Fruit fly (Drosophila melanogaster): Measurements from ENCODE around the gene Cbs.
A peak's percentile ranks its signal among the peaks of the same experiment; 100 is the strongest.

Gene Cbs

DNA sequence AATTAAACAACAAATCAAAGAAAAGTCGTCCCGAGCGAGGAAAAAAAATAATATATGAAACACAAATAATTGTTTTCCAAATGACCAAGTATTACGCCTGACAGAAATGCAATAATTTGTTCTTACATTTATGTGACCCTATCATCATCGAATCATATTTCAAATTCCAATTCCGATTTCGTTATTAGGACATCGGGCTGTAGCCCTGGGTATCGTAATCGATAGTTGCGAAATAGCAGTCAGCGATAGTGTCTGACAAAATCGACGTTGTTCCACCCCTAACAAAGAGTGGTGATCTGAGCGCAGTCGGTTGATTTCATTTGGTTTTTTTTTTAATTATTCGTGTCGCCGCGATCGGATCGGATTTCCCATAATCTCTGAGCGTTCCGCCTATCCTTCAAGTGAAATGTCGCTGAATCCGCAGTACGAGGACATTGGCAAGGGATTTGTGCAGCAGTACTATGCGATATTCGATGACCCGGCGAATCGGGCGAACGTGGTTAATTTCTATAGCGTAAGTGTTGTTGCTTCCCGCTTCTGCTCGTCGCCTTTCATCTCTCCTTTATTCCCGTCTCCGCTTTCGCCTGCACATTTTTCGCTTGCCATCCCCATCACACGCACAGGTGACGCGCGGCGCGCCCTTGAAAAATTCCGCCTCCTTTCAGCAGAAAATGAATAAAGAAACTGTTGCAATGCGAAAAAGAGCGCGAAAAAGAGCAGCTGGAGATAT, 9.6 kb upstream of the Cbs start, which contains the start of gene Ntf-2:
Gene Ntf-2 (plus strand): TSS at position 262 of the 730 bp plus-strand sequence.
- peak; percentile 43 for TF ChIP-seq EcR (GFP tag; optimal IDR thresholded peaks at IDR 0.05)
- TF ChIP-seq gl (tag; optimal IDR thresholded peaks at IDR 0.05), result no peak

DNA sequence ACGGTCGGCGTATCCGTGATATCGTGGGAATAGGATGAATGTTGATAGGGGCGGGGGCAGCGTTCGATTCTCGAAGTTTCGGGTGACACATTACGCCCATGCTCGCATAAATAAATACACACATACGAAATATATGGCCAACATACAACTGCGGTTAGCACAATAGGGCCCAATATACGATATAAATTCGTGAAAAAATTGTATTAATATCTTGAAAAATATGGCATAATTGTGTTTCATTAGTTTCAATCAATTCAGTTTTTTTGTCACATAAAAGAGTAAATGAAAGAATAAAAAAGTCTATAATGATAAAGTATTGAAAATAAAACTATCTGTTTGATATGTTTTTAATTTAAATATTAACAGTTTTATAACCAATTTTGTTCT, 9.0 kb upstream of the Cbs start:
- no peak for TF ChIP-seq Snoo (tag; optimal IDR thresholded peaks at IDR 0.05)
- no peak for TF ChIP-seq Pif1B (GFP tag; optimal IDR thresholded peaks at IDR 0.05)
- no peak for TF ChIP-seq gl (tag; optimal IDR thresholded peaks at IDR 0.05)
- TF ChIP-seq CG14655 (GFP tag; optimal IDR thresholded peaks at IDR 0.05), result no peak
- no peak for TF ChIP-seq fd96Ca (GFP tag; IDR thresholded peaks at IDR 0.05)
- TF ChIP-seq CG8301 (tag; optimal IDR thresholded peaks at IDR 0.05), result no peak
- no peak for TF ChIP-seq CG4496 (GFP tag; IDR thresholded peaks at IDR 0.05)
- no peak for TF ChIP-seq CG13204 (GFP tag; optimal IDR thresholded peaks at IDR 0.05)
- no peak for TF ChIP-seq rn (GFP tag; IDR thresholded peaks at IDR 0.05)
- TF ChIP-seq CG17806 (tag; optimal IDR thresholded peaks at IDR 0.05), result no peak
- no peak for TF ChIP-seq Pif1A (GFP tag; optimal IDR thresholded peaks at IDR 0.05)
- TF ChIP-seq CG10348 (GFP tag; IDR thresholded peaks at IDR 0.05), result no peak
- no peak for TF ChIP-seq EcR (GFP tag; optimal IDR thresholded peaks at IDR 0.05)
- no peak for TF ChIP-seq CG32121 (GFP tag; IDR thresholded peaks at IDR 0.05)
- TF ChIP-seq Ets98B (GFP tag; IDR thresholded peaks at IDR 0.05), result peak; percentile 14; the same call in 1 of the 2 replicates
- peak; percentile 10 for TF ChIP-seq CG9948 (tag; optimal IDR thresholded peaks at IDR 0.05)
- TF ChIP-seq D1 (tag; optimal IDR thresholded peaks at IDR 0.05), result peak; percentile 34
- no peak for TF ChIP-seq CG12605 (GFP tag; IDR thresholded peaks at IDR 0.05)
- TF ChIP-seq CG8159 (tag; optimal IDR thresholded peaks at IDR 0.05), result peak; percentile 14
- TF ChIP-seq CG34367 (tag; optimal IDR thresholded peaks at IDR 0.05), result no peak
- TF ChIP-seq CG15710 (tag; optimal IDR thresholded peaks at IDR 0.05), result no peak

DNA sequence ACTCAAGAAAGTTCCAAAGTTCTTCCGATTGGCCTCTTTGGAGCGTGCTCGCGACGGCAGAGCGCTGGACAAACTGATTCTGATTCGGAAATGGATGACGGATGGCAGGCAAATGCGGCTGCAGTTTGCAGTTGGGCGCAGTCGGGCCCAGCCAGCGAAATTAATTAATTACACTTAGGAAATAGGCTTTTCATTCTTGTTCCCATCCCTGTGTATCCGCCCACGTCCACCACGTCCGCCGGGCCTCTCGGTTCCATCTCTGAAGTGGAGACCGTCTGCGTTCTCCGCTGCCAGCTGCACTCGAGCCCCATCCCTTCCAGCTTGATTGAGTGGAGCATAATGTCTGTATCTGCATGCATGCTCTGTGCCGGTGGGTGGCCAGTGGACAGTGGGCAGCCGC, 4.4 kb upstream of the Cbs start, which contains the start of gene CG15449:
Gene CG15449 (minus strand): TSS at position 101 of the 400 bp plus-strand sequence.
- TF ChIP-seq CG15710 (tag; optimal IDR thresholded peaks at IDR 0.05) (no peak), Snoo (tag; optimal IDR thresholded peaks at IDR 0.05) (no peak), EcR (GFP tag; optimal IDR thresholded peaks at IDR 0.05) (no peak), CG8301 (tag; optimal IDR thresholded peaks at IDR 0.05) (no peak), CG32121 (GFP tag; IDR thresholded peaks at IDR 0.05) (no peak), CG12605 (GFP tag; IDR thresholded peaks at IDR 0.05) (no peak), CG10348 (GFP tag; IDR thresholded peaks at IDR 0.05) (no peak), Pif1A (GFP tag; optimal IDR thresholded peaks at IDR 0.05) (no peak), CG4496 (GFP tag; IDR thresholded peaks at IDR 0.05) (no peak), CG13204 (GFP tag; optimal IDR thresholded peaks at IDR 0.05) (no peak)

DNA sequence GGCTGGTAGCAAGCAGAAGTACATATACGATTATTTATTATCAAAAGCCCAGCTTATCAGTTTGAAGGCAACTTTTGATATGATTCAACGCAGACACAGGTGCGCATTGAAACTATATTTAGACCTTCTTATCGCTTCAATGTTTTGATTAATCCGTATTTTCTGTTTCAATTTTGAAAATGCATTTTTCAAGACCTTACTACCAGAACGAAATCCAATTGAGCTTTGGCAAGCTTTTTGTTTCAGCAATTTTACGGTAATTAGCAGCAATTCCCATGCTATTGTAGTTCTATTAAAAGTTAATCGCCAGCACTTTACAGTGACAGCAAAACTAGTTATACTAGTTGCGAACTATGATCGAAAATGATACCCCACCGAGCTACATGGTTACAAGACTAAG, 3.1 kb upstream of the Cbs start, which contains the start of gene Mgstl:
Gene Mgstl (plus strand): TSS at position 301 of the 400 bp plus-strand sequence.
- TF ChIP-seq CG13204 (GFP tag; optimal IDR thresholded peaks at IDR 0.05), result no peak
- no peak for TF ChIP-seq CG17806 (tag; optimal IDR thresholded peaks at IDR 0.05)
- no peak for TF ChIP-seq CG4496 (GFP tag; IDR thresholded peaks at IDR 0.05)
- no peak for TF ChIP-seq Pif1B (GFP tag; optimal IDR thresholded peaks at IDR 0.05)
- no peak for TF ChIP-seq CG32121 (GFP tag; IDR thresholded peaks at IDR 0.05)
- no peak for TF ChIP-seq CG14655 (GFP tag; optimal IDR thresholded peaks at IDR 0.05)
- TF ChIP-seq CG34367 (tag; optimal IDR thresholded peaks at IDR 0.05), result no peak
- TF ChIP-seq gl (tag; optimal IDR thresholded peaks at IDR 0.05), result no peak
- TF ChIP-seq CG12605 (GFP tag; IDR thresholded peaks at IDR 0.05), result no peak
- TF ChIP-seq Snoo (tag; optimal IDR thresholded peaks at IDR 0.05), result no peak
- TF ChIP-seq CG15710 (tag; optimal IDR thresholded peaks at IDR 0.05), result no peak
- TF ChIP-seq CG8301 (tag; optimal IDR thresholded peaks at IDR 0.05), result no peak
- TF ChIP-seq CG10348 (GFP tag; IDR thresholded peaks at IDR 0.05), result no peak
- TF ChIP-seq CG8159 (tag; optimal IDR thresholded peaks at IDR 0.05), result no peak
- no peak for TF ChIP-seq fd96Ca (GFP tag; IDR thresholded peaks at IDR 0.05)
- no peak for TF ChIP-seq Pif1A (GFP tag; optimal IDR thresholded peaks at IDR 0.05)

DNA sequence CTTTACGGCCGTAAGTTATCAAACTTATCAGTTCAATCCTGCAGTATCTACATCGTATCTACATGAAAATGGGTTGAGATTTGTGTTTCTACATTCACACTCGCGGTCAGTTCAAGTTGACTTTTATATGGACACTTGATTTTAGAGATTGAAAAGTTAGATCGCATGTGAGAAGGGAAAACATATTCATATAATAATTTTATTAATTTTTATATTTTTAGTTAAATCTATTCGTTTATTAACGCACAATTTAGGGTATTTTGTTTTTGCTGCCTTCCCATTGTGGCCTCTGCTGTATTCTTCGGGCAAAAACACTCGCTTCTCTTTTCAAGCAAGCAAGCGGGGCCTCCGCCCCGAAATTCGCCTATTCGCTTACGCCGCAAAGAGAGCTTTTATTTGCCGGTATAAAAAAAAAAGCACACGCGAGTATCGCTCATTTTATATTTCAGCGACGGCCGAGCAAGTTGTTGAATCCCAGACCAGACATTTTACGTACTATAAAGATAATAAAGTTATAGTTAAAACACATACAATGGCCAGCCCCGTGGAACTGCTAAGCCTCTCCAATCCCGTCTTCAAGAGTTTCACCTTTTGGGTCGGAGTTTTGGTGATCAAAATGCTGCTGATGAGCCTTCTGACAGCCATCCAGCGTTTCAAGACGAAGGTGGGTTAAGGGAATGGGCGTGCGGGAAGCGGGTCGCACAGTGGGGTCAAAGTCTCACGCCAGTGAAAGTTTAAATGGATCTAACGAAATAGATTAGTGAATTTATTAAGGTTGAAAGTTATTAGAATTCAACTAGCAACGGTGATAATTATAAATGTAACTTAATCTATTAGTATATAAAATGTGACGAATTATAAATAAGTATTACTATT, 2.1 kb upstream of the Cbs start:
- TF ChIP-seq CG9948 (tag; optimal IDR thresholded peaks at IDR 0.05), result peak; percentile 90
- peak; percentile 89 for TF ChIP-seq CG14655 (GFP tag; optimal IDR thresholded peaks at IDR 0.05)
- peak; percentile 58 for TF ChIP-seq CG13204 (GFP tag; optimal IDR thresholded peaks at IDR 0.05)
- peak; percentile 83 for TF ChIP-seq Snoo (tag; optimal IDR thresholded peaks at IDR 0.05)
- TF ChIP-seq rn (GFP tag; IDR thresholded peaks at IDR 0.05), result peak; percentile 85
- peak; percentile 46 for TF ChIP-seq EcR (GFP tag; optimal IDR thresholded peaks at IDR 0.05)
- TF ChIP-seq CG4496 (GFP tag; IDR thresholded peaks at IDR 0.05), result peak; percentile 96
- peak; percentile 35 for TF ChIP-seq D1 (tag; optimal IDR thresholded peaks at IDR 0.05)
- peak; percentile 83 for TF ChIP-seq fd96Ca (GFP tag; IDR thresholded peaks at IDR 0.05)
- TF ChIP-seq CG10348 (GFP tag; IDR thresholded peaks at IDR 0.05), result peak; percentile 46
- peak; percentile 91 for TF ChIP-seq CG8159 (tag; optimal IDR thresholded peaks at IDR 0.05)
- TF ChIP-seq CG17806 (tag; optimal IDR thresholded peaks at IDR 0.05), result peak; percentile 91
- TF ChIP-seq Pif1B (GFP tag; optimal IDR thresholded peaks at IDR 0.05), result peak; percentile 83
- peak; percentile 93 for TF ChIP-seq CG12605 (GFP tag; IDR thresholded peaks at IDR 0.05)
- TF ChIP-seq Pif1A (GFP tag; optimal IDR thresholded peaks at IDR 0.05), result peak; percentile 77
- TF ChIP-seq CG8301 (tag; optimal IDR thresholded peaks at IDR 0.05), result peak; percentile 86
- TF ChIP-seq gl (tag; optimal IDR thresholded peaks at IDR 0.05), result peak; percentile 79
- TF ChIP-seq CG15710 (tag; optimal IDR thresholded peaks at IDR 0.05), result peak; percentile 88
- peak; percentile 95 for TF ChIP-seq Ets98B (GFP tag; IDR thresholded peaks at IDR 0.05)
- TF ChIP-seq CG34367 (tag; optimal IDR thresholded peaks at IDR 0.05), result peak; percentile 85
- TF ChIP-seq CG32121 (GFP tag; IDR thresholded peaks at IDR 0.05), result peak; percentile 90

Measured in whole organism, pupa.